Fruit fly (Drosophila melanogaster) Kc167 (cell line): ENCODE measurements around the gene CG32767.

Experiments
- Myc ChIP-seq: fragments of >200 bp; optimal IDR thresholded peaks from 2 replicates; lab custom pipeline; 2017; ENCODE audit warnings: missing external identifiers
- Sin3A ChIP-seq: fragments of >200 bp; optimal IDR thresholded peaks from 2 replicates; lab custom pipeline; 2018; ENCODE audit warnings: missing external identifiers
- h ChIP-seq: fragments of >200 bp; optimal IDR thresholded peaks from 3 replicates; lab custom pipeline; 2018; ENCODE audit warnings: missing external identifiers
- insv ChIP-seq: fragments of >200 bp; optimal IDR thresholded peaks from 3 replicates; lab custom pipeline; 2018; ENCODE audit warnings: missing external identifiers
- psq ChIP-seq: fragments of >200 bp; optimal IDR thresholded peaks from 2 replicates; lab custom pipeline; 2017; ENCODE audit warnings: missing external identifiers
- ttk ChIP-seq: sonication (Bioruptor generic); optimal IDR thresholded peaks from 2 replicates; lab custom pipeline; 2017; ENCODE audit warnings: missing external identifiers

Gene CG32767

dm6 chrX:5084146-5085085 lies at the start of gene CG32767:
Gene CG32767 (minus strand): TSS chrX:5084768.
- TF ChIP-seq Myc (lab: Kevin White, UChicago) = no peak
- no peak for TF ChIP-seq h
- no peak for TF ChIP-seq ttk (lab: Kevin White, UChicago)
- TF ChIP-seq Sin3A (lab: Kevin White, UChicago) = no peak
- no peak for TF ChIP-seq psq (lab: Kevin White, UChicago)
- no peak for TF ChIP-seq insv

dm6 chrX:5131598-5131997 lies 47.0 kb upstream of the CG32767 start, which contains the start of gene Rpn13R:
Gene Rpn13R (plus strand): TSS chrX:5131898.
- TF ChIP-seq psq (lab: Kevin White, UChicago) = no peak

- TF ChIP-seq insv (no peak), Sin3A (lab: Kevin White, UChicago) (no peak), psq (lab: Kevin White, UChicago) (no peak), h (no peak), Myc (lab: Kevin White, UChicago) (no peak), ttk (lab: Kevin White, UChicago) (no peak)
Measured at dm6 chrX:5113091-5113490, 28.5 kb upstream of the CG32767 start.

- TF ChIP-seq psq (lab: Kevin White, UChicago) = no peak
- no peak for TF ChIP-seq Myc (lab: Kevin White, UChicago)
- TF ChIP-seq ttk (lab: Kevin White, UChicago) = no peak
- no peak for TF ChIP-seq insv
- TF ChIP-seq h = no peak
- no peak for TF ChIP-seq Sin3A (lab: Kevin White, UChicago)
Measured at dm6 chrX:5095620-5096019, 11.1 kb upstream of the CG32767 start.

dm6 chrX:5094387-5094786 lies 9.8 kb upstream of the CG32767 start:
- TF ChIP-seq ttk (lab: Kevin White, UChicago) (no peak), Sin3A (lab: Kevin White, UChicago) (no peak), psq (lab: Kevin White, UChicago) (no peak), h (no peak), insv (no peak), Myc (lab: Kevin White, UChicago) (no peak)

dm6 chrX:5093924-5094323 lies 9.4 kb upstream of the CG32767 start:
- TF ChIP-seq insv (no peak), h (no peak), psq (lab: Kevin White, UChicago) (no peak), Sin3A (lab: Kevin White, UChicago) (no peak), ttk (lab: Kevin White, UChicago) (no peak), Myc (lab: Kevin White, UChicago) (no peak)

dm6 chrX:5091757-5092348 lies 7.3 kb upstream of the CG32767 start:
- no peak for TF ChIP-seq insv
- TF ChIP-seq h = no peak
- TF ChIP-seq psq (lab: Kevin White, UChicago) = no peak
- no peak for TF ChIP-seq Myc (lab: Kevin White, UChicago)
- no peak for TF ChIP-seq ttk (lab: Kevin White, UChicago)
- TF ChIP-seq Sin3A (lab: Kevin White, UChicago) = no peak

- TF ChIP-seq ttk (lab: Kevin White, UChicago) = no peak
- TF ChIP-seq psq (lab: Kevin White, UChicago) = no peak
- TF ChIP-seq Sin3A (lab: Kevin White, UChicago) = no peak
- TF ChIP-seq Myc (lab: Kevin White, UChicago) = no peak
- TF ChIP-seq h = no peak
- no peak for TF ChIP-seq insv
Measured at dm6 chrX:5091154-5091553, 6.6 kb upstream of the CG32767 start.

- no peak for TF ChIP-seq ttk (lab: Kevin White, UChicago)
Measured at dm6 chrX:5087748-5088147, 3.2 kb upstream of the CG32767 start.

dm6 chrX:5086724-5087660 lies 2.4 kb upstream of the CG32767 start:
- TF ChIP-seq Sin3A (lab: Kevin White, UChicago) = no peak
- no peak for TF ChIP-seq psq (lab: Kevin White, UChicago)
- no peak for TF ChIP-seq Myc (lab: Kevin White, UChicago)
- no peak for TF ChIP-seq ttk (lab: Kevin White, UChicago)
- TF ChIP-seq insv = no peak
- TF ChIP-seq h = no peak

- TF ChIP-seq ttk (lab: Kevin White, UChicago) = no peak
- no peak for TF ChIP-seq h
- no peak for TF ChIP-seq psq (lab: Kevin White, UChicago)
- no peak for TF ChIP-seq insv
- no peak for TF ChIP-seq Sin3A (lab: Kevin White, UChicago)
- TF ChIP-seq Myc (lab: Kevin White, UChicago) = no peak
Measured at dm6 chrX:5085964-5086707, 1.6 kb upstream of the CG32767 start.
